Fruit fly (Drosophila melanogaster) whole organism, adult: ENCODE data around the gene ND-42.
A peak's percentile ranks its signal among the peaks of the same experiment; 100 is the strongest.

ENCODE experiments used
- CG11617 ChIP-seq: fragments of 200-800 bp; sonication (Bioruptor generic); optimal IDR thresholded peaks from 2 replicates; lab custom pipeline; 2017; ENCODE audit warnings: mild to moderate bottlenecking, missing biosample characterization, missing genetic modification reagents, missing genetic modification characterization
- CG12768 ChIP-seq: fragments of 200-800 bp; sonication (Bioruptor generic); optimal IDR thresholded peaks from 2 replicates; lab custom pipeline; 2017; ENCODE audit warnings: missing biosample characterization, missing genetic modification characterization, mild to moderate bottlenecking, moderate library complexity, missing genetic modification reagents
- CG14711 ChIP-seq: fragments of 200-800 bp; sonication (Bioruptor generic); optimal IDR thresholded peaks from 2 replicates; lab custom pipeline; 2018; ENCODE audit warnings: missing biosample characterization, mild to moderate bottlenecking, missing genetic modification characterization, moderate library complexity
- CG1620 ChIP-seq: fragments of 200-800 bp; sonication (Bioruptor generic); optimal IDR thresholded peaks from 2 replicates; lab custom pipeline; 2016; ENCODE audit warnings: missing biosample characterization, missing genetic modification characterization
- CG33017 ChIP-seq: fragments of 200-800 bp; sonication (Bioruptor generic); optimal IDR thresholded peaks from 2 replicates; lab custom pipeline; 2018; ENCODE audit warnings: missing biosample characterization, mild to moderate bottlenecking, missing genetic modification characterization, moderate library complexity
- CG5204 ChIP-seq: fragments of 200-800 bp; sonication (Bioruptor generic); optimal IDR thresholded peaks from 2 replicates; lab custom pipeline; 2016; ENCODE audit warnings: missing biosample characterization, missing genetic modification characterization
- CG7045 ChIP-seq: fragments of 200-800 bp; sonication (Bioruptor generic); optimal IDR thresholded peaks from 2 replicates; lab custom pipeline; 2017; ENCODE audit warnings: missing biosample characterization, mild to moderate bottlenecking, missing genetic modification characterization
- CG7101 ChIP-seq: fragments of 200-800 bp; sonication (Bioruptor generic); optimal IDR thresholded peaks from 2 replicates; lab custom pipeline; 2018; ENCODE audit warnings: missing biosample characterization, mild to moderate bottlenecking, missing genetic modification characterization, moderate library complexity
- Clk ChIP-seq: fragments of 200-800 bp; sonication (Bioruptor generic); optimal IDR thresholded peaks from 2 replicates; lab custom pipeline; 2017; ENCODE audit warnings: missing biosample characterization, missing genetic modification characterization
- Crg-1 ChIP-seq: fragments of 200-800 bp; sonication (Bioruptor generic); optimal IDR thresholded peaks from 2 replicates; lab custom pipeline; 2016; ENCODE audit warnings: missing biosample characterization, missing genetic modification characterization
- Hr96 ChIP-seq: fragments of 200-800 bp; sonication (Bioruptor generic); optimal IDR thresholded peaks from 2 replicates; lab custom pipeline; 2016; ENCODE audit warnings: missing biosample characterization, missing genetic modification characterization
- Mnt ChIP-seq: fragments of 200-800 bp; sonication (Bioruptor generic); optimal IDR thresholded peaks from 2 replicates; lab custom pipeline; 2016; ENCODE audit warnings: missing biosample characterization, mild to moderate bottlenecking, missing genetic modification characterization
- bab1 ChIP-seq: fragments of 200-800 bp; sonication (Bioruptor generic); optimal IDR thresholded peaks from 3 replicates; lab custom pipeline; 2019; ENCODE audit warnings: missing biosample characterization, mild to moderate bottlenecking, missing genetic modification characterization, moderate library complexity
- cic ChIP-seq: fragments of 200-800 bp; sonication (Bioruptor generic); optimal IDR thresholded peaks from 2 replicates; lab custom pipeline; 2017; ENCODE audit warnings: missing biosample characterization, mild to moderate bottlenecking, missing genetic modification characterization, moderate library complexity
- cnc ChIP-seq, 2 experiments: fragments of >200 bp; optimal IDR thresholded peaks; 2 replicates each; lab custom pipeline; 2017
- kay ChIP-seq: fragments of 200-800 bp; sonication (Bioruptor generic); peaks from one replicate; lab custom pipeline; 2016; ENCODE audit warnings: missing biosample characterization, missing genetic modification characterization, borderline replicate concordance
- ovo ChIP-seq: fragments of 200-800 bp; sonication (Bioruptor generic); optimal IDR thresholded peaks from 2 replicates; lab custom pipeline; 2016; ENCODE audit warnings: missing biosample characterization, missing genetic modification characterization
- pad ChIP-seq: fragments of 200-800 bp; sonication (Bioruptor generic); optimal IDR thresholded peaks from 3 replicates; lab custom pipeline; 2017; ENCODE audit warnings: missing biosample characterization, missing genetic modification characterization, mild to moderate bottlenecking, moderate library complexity, missing genetic modification reagents
- tj ChIP-seq: fragments of 200-800 bp; sonication (Bioruptor generic); optimal IDR thresholded peaks from 3 replicates; lab custom pipeline; 2017; ENCODE audit warnings: missing biosample characterization, mild to moderate bottlenecking, missing genetic modification characterization, moderate library complexity
- toe ChIP-seq: fragments of 200-800 bp; sonication (Bioruptor generic); optimal IDR thresholded peaks from 2 replicates; lab custom pipeline; 2016; ENCODE audit warnings: missing biosample characterization, missing genetic modification characterization

ND-42 gene

DNA sequence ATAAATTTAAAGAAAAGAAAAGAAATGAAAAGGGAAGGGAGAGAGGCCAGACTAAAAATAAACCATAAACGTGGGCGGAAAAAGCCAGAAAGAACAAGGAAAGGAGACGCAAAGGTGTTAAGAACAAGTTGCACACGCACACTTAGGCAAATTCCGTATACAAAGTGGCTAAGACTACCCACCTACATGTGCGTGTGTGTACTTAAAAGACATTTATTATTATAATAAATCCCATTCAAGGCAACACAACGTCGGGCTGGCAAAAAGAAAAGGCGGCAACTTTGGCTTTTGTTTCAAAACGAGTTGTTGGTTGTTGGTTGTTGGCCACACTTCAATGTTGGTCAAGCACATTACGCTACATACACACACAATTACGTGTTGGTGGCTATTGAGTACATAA is 24.7 kb downstream of the ND-42 start:
- TF ChIP-seq CG7045 (GFP tag; lab: Kevin White, UChicago) (no peak), CG7101 (no peak), CG5204 (GFP tag; lab: Kevin White, UChicago) (no peak), tj (GFP tag; lab: Kevin White, UChicago) (no peak), cnc (optimal IDR thresholded peaks at IDR 0.05; lab: Kevin White, UChicago) (no peak), CG14711 (tag; lab: Kevin White, UChicago) (no peak), toe (no peak), CG33017 (tag; lab: Kevin White, UChicago) (no peak), Hr96 (GFP tag; lab: Kevin White, UChicago) (no peak), CG11617 (GFP tag; lab: Kevin White, UChicago) (no peak), ovo (GFP tag; lab: Kevin White, UChicago) (no peak), cic (GFP tag; lab: Kevin White, UChicago) (no peak), Crg-1 (no peak), kay (no peak), bab1 (GFP tag; lab: Kevin White, UChicago) (no peak), CG12768 (GFP tag; lab: Kevin White, UChicago) (no peak), Clk (GFP tag; lab: Kevin White, UChicago) (no peak), Mnt (no peak), pad (no peak), CG1620 (no peak)

DNA sequence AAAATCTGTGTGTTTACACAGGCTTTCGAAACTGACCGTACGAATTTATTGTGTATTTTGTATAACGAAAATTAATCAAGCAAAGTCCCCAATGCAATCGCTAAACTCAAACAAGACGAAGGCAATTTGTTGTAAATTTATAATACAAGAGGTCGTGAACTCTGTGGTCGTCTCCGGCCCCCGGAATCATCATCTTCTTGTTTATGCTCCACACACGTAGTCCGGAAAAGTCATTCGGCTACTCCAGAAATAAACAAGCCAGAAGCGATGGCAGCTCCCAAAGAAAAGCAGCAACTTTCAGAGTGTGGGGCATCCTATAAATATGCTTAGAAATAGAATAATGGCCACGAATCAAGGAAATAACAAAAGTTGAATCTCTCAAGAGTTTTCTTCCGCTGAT is 25.7 kb downstream of the ND-42 start:
- no peak for TF ChIP-seq ovo (GFP tag; lab: Kevin White, UChicago)
- TF ChIP-seq cnc (optimal IDR thresholded peaks at IDR 0.05; lab: Kevin White, UChicago) = no peak
- TF ChIP-seq CG12768 (GFP tag; lab: Kevin White, UChicago) = no peak
- no peak for TF ChIP-seq CG7101
- TF ChIP-seq CG1620 = no peak
- no peak for TF ChIP-seq CG33017 (tag; lab: Kevin White, UChicago)
- TF ChIP-seq Mnt = no peak
- no peak for TF ChIP-seq tj (GFP tag; lab: Kevin White, UChicago)

DNA sequence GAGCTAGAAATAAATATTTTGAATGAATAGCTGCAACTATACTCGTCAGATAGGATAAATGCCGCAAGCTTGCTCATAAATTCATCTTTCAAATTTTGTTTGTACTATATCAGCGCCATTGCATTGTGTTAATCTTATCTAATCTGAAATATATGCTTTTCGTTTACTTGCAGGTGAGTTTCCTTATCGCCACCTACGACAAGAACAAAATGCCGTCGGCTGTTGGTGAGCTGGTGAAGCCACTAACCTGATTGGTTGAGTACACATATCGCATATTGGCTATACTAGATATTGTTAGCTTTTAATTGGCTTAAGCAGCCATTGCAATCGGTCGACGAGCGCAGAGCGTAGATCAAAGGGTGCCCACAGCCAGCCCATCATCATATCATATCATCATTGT is 26.2 kb downstream of the ND-42 start:
- TF ChIP-seq cnc (optimal IDR thresholded peaks at IDR 0.05; lab: Kevin White, UChicago) = no peak

DNA sequence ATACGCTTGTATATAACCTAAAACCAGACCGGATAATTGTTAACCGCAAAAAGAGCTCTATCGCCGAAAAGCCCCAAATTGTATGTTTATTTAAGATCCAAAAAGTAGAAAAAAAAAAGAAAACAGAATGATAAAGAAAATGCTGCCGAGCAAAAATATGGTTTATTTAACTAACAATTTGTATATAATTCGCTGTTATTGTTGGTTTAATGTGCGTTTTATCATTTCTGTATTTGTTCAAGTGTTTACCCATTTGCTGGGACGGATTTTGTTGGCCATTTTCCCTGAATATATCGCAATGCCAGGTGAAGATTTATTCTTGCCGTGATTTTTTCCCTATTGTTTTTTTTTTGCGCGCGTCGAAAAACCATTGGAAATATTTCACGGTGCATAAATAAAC is 29.6 kb downstream of the ND-42 start:
- TF ChIP-seq Hr96 (GFP tag; lab: Kevin White, UChicago) (no peak), CG12768 (GFP tag; lab: Kevin White, UChicago) (no peak), kay (peak; percentile 58), bab1 (GFP tag; lab: Kevin White, UChicago) (no peak)

DNA sequence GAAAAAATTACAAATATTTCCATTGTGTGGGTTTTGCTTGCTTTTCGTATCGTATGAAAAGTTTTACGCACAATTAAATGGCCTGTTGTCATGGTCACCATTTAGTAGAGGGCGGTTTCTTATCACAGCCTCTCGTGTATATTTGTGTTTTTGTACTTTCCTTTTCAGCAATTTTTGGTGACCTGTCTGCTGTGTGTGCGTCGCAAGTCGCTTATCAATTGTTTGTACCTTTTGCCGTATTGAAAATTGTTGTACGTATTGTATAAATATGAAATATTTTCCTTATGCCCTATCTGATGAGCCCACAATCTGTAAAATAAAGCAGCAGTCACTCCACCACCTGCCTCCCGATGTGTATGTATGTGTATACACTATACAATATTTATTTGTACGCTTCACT is 38.9 kb downstream of the ND-42 start:
- TF ChIP-seq kay (no peak), ovo (GFP tag; lab: Kevin White, UChicago) (no peak), CG5204 (GFP tag; lab: Kevin White, UChicago) (no peak), cic (GFP tag; lab: Kevin White, UChicago) (no peak), bab1 (GFP tag; lab: Kevin White, UChicago) (no peak), CG12768 (GFP tag; lab: Kevin White, UChicago) (no peak), cnc (optimal IDR thresholded peaks at IDR 0.05; lab: Kevin White, UChicago) (no peak), Clk (GFP tag; lab: Kevin White, UChicago) (no peak), Hr96 (GFP tag; lab: Kevin White, UChicago) (no peak), CG14711 (tag; lab: Kevin White, UChicago) (no peak), CG7101 (no peak), CG1620 (no peak), CG33017 (tag; lab: Kevin White, UChicago) (no peak), Crg-1 (no peak), tj (GFP tag; lab: Kevin White, UChicago) (no peak), Mnt (no peak), CG7045 (GFP tag; lab: Kevin White, UChicago) (no peak), CG11617 (GFP tag; lab: Kevin White, UChicago) (no peak)

DNA sequence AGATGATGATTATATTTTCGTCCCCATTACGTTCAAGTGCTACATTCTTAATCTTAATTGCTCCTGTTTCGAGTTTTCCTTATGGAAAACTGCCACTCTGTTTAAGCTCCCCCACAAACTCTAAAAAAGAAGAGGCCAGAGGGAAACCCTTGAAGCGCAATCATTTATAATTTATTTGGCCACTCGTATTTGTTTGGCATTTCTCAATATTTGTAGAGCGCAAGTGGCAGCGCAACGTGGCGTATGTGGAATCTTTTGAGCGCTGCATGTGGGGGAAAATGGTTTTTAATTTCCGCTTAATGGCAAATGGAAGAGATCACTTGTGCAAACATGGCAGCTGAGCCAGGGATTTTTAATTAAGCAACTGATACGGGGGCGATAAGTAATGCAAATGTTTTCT is 39.7 kb downstream of the ND-42 start:
- TF ChIP-seq tj (GFP tag; lab: Kevin White, UChicago) (no peak), pad (no peak), CG11617 (GFP tag; lab: Kevin White, UChicago) (no peak), Hr96 (GFP tag; lab: Kevin White, UChicago) (no peak), toe (no peak), CG5204 (GFP tag; lab: Kevin White, UChicago) (no peak), ovo (GFP tag; lab: Kevin White, UChicago) (no peak), CG1620 (no peak), Crg-1 (no peak), CG7101 (no peak), bab1 (GFP tag; lab: Kevin White, UChicago) (no peak), cic (GFP tag; lab: Kevin White, UChicago) (no peak), CG14711 (tag; lab: Kevin White, UChicago) (no peak), CG12768 (GFP tag; lab: Kevin White, UChicago) (no peak), cnc (optimal IDR thresholded peaks at IDR 0.05; lab: Kevin White, UChicago) (no peak)

DNA sequence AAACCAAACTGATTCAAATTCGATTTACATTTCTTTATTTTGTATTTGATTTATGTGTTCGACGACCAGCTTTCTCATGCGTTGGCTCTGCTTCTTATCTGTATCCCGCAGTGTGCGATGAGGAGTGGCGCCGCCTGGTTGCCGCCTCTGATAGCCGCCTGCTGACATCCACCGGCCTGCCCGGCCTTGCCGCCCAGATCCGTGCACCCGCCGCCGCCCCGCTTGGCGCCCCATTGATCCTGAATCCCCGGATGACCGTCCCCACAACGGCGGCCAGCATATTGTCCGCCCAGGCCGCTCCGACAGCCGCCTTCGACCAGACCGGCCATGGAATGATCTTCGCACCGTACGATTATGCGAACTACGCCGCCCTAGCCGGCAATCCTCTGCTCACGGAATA is 44.1 kb downstream of the ND-42 start:
- TF ChIP-seq CG33017 (tag; lab: Kevin White, UChicago) (no peak), CG5204 (GFP tag; lab: Kevin White, UChicago) (no peak), CG14711 (tag; lab: Kevin White, UChicago) (no peak), ovo (GFP tag; lab: Kevin White, UChicago) (no peak), Hr96 (GFP tag; lab: Kevin White, UChicago) (no peak)
